Worm (Caenorhabditis elegans): Measurements from ENCODE around the gene nadk-2.
A peak's percentile ranks its signal among the peaks of the same experiment; 100 is the strongest.

nadk-2 gene

ce11 chrII:12049281-12049680 is at the start of gene nadk-2:
Gene nadk-2, plus strand, starts transcription at chrII:12049581.
- TF ChIP-seq flt-1 (GFP tag; IDR thresholded peaks at IDR 0.05) (no peak), B0310.2 (tag; optimal IDR thresholded peaks at IDR 0.05) (no peak), ama-1 (optimal IDR thresholded peaks at IDR 0.05) (no peak), F13C5.2 (tag; optimal IDR thresholded peaks at IDR 0.05) (no peak), hnd-1 (tag; optimal IDR thresholded peaks at IDR 0.05) (no peak), ets-7 (tag; optimal IDR thresholded peaks at IDR 0.05) (no peak), tra-4 (tag; optimal IDR thresholded peaks at IDR 0.05) (no peak), tbx-37 (GFP tag; conservative IDR thresholded peaks at IDR 0.05) (no peak), ceh-36 (tag; optimal IDR thresholded peaks at IDR 0.05) (no peak), aly-1 (tag; optimal IDR thresholded peaks at IDR 0.05) (no peak), hmg-4 (GFP tag; optimal IDR thresholded peaks at IDR 0.05) (no peak), hmbx-1 (tag; optimal IDR thresholded peaks at IDR 0.05) (no peak)

- TF ChIP-seq pes-1 (GFP tag; IDR thresholded peaks at IDR 0.05), result no peak
- TF ChIP-seq ceh-36 (tag; optimal IDR thresholded peaks at IDR 0.05), result no peak
- no peak for TF ChIP-seq tbx-37 (GFP tag; conservative IDR thresholded peaks at IDR 0.05)
- TF ChIP-seq tra-4 (tag; optimal IDR thresholded peaks at IDR 0.05), result no peak
- TF ChIP-seq hmg-4 (GFP tag; optimal IDR thresholded peaks at IDR 0.05), result no peak
- TF ChIP-seq scrt-1 (GFP tag; IDR thresholded peaks at IDR 0.05), result no peak
- no peak for TF ChIP-seq tbx-11 (GFP tag; IDR thresholded peaks at IDR 0.05)
- no peak for TF ChIP-seq F13C5.2 (tag; optimal IDR thresholded peaks at IDR 0.05)
- no peak for TF ChIP-seq sea-1 (GFP tag; conservative IDR thresholded peaks at IDR 0.05)
- no peak for TF ChIP-seq B0310.2 (tag; optimal IDR thresholded peaks at IDR 0.05)
- no peak for TF ChIP-seq ceh-13 (GFP tag; optimal IDR thresholded peaks at IDR 0.05)
- TF ChIP-seq ets-7 (tag; optimal IDR thresholded peaks at IDR 0.05), result no peak
- no peak for TF ChIP-seq hnd-1 (tag; optimal IDR thresholded peaks at IDR 0.05)
- no peak for TF ChIP-seq flt-1 (GFP tag; IDR thresholded peaks at IDR 0.05)
- TF ChIP-seq aly-1 (tag; optimal IDR thresholded peaks at IDR 0.05), result no peak
These were observed 43.4 kb upstream of the nadk-2 start for ce11 chrII:12005981-12006380.

ce11 chrII:12006575-12007098 is 42.7 kb upstream of the nadk-2 start, which contains the start of gene mcm-2:
Gene mcm-2, minus strand, starts transcription at chrII:12006625.
- TF ChIP-seq scrt-1 (GFP tag; IDR thresholded peaks at IDR 0.05), result no peak
- no peak for TF ChIP-seq sea-1 (GFP tag; conservative IDR thresholded peaks at IDR 0.05)
- no peak for TF ChIP-seq hmg-4 (GFP tag; optimal IDR thresholded peaks at IDR 0.05)
- no peak for TF ChIP-seq aly-1 (tag; optimal IDR thresholded peaks at IDR 0.05)

ce11 chrII:12008772-12009171 is 40.6 kb upstream of the nadk-2 start, which contains the start of gene glb-29:
Gene glb-29, plus strand, starts transcription at chrII:12009072.
- no peak for TF ChIP-seq tbx-11 (GFP tag; IDR thresholded peaks at IDR 0.05)
- no peak for TF ChIP-seq F13C5.2 (tag; optimal IDR thresholded peaks at IDR 0.05)
- no peak for TF ChIP-seq sea-1 (GFP tag; conservative IDR thresholded peaks at IDR 0.05)
- TF ChIP-seq flt-1 (GFP tag; IDR thresholded peaks at IDR 0.05), result no peak
- no peak for TF ChIP-seq ceh-36 (tag; optimal IDR thresholded peaks at IDR 0.05)
- TF ChIP-seq tra-4 (tag; optimal IDR thresholded peaks at IDR 0.05), result no peak
- TF ChIP-seq ama-1 (optimal IDR thresholded peaks at IDR 0.05), result no peak
- no peak for TF ChIP-seq ets-7 (tag; optimal IDR thresholded peaks at IDR 0.05)
- TF ChIP-seq aly-1 (tag; optimal IDR thresholded peaks at IDR 0.05), result no peak
- no peak for TF ChIP-seq B0310.2 (tag; optimal IDR thresholded peaks at IDR 0.05)
- TF ChIP-seq pes-1 (GFP tag; IDR thresholded peaks at IDR 0.05), result no peak
- no peak for TF ChIP-seq tbx-37 (GFP tag; conservative IDR thresholded peaks at IDR 0.05)
- TF ChIP-seq scrt-1 (GFP tag; IDR thresholded peaks at IDR 0.05), result no peak
- no peak for TF ChIP-seq hmbx-1 (tag; optimal IDR thresholded peaks at IDR 0.05)
- no peak for TF ChIP-seq hmg-4 (GFP tag; optimal IDR thresholded peaks at IDR 0.05)
- TF ChIP-seq ceh-13 (GFP tag; optimal IDR thresholded peaks at IDR 0.05), result no peak
- no peak for TF ChIP-seq hnd-1 (tag; optimal IDR thresholded peaks at IDR 0.05)

- TF ChIP-seq pes-1 (GFP tag; IDR thresholded peaks at IDR 0.05) (no peak), aly-1 (tag; optimal IDR thresholded peaks at IDR 0.05) (no peak), tbx-37 (GFP tag; conservative IDR thresholded peaks at IDR 0.05) (no peak), F13C5.2 (tag; optimal IDR thresholded peaks at IDR 0.05) (peak; percentile 22), sea-1 (GFP tag; conservative IDR thresholded peaks at IDR 0.05) (no peak), ama-1 (optimal IDR thresholded peaks at IDR 0.05) (no peak), ets-7 (tag; optimal IDR thresholded peaks at IDR 0.05) (no peak), hmg-4 (GFP tag; optimal IDR thresholded peaks at IDR 0.05) (no peak)
These were observed 26.0 kb upstream of the nadk-2 start, which contains the start of gene Y17G7B.12 for ce11 chrII:12023315-12023878. Gene Y17G7B.12, plus strand, starts transcription at chrII:12023861.

- TF ChIP-seq tbx-11 (GFP tag; IDR thresholded peaks at IDR 0.05), result no peak
- TF ChIP-seq hnd-1 (tag; optimal IDR thresholded peaks at IDR 0.05), result no peak
- TF ChIP-seq tra-4 (tag; optimal IDR thresholded peaks at IDR 0.05), result no peak
- TF ChIP-seq hmg-4 (GFP tag; optimal IDR thresholded peaks at IDR 0.05), result no peak
- no peak for TF ChIP-seq F13C5.2 (tag; optimal IDR thresholded peaks at IDR 0.05)
- TF ChIP-seq scrt-1 (GFP tag; IDR thresholded peaks at IDR 0.05), result no peak
- TF ChIP-seq sea-1 (GFP tag; conservative IDR thresholded peaks at IDR 0.05), result no peak
- no peak for TF ChIP-seq aly-1 (tag; optimal IDR thresholded peaks at IDR 0.05)
- no peak for TF ChIP-seq pes-1 (GFP tag; IDR thresholded peaks at IDR 0.05)
- TF ChIP-seq hmbx-1 (tag; optimal IDR thresholded peaks at IDR 0.05), result no peak
- TF ChIP-seq B0310.2 (tag; optimal IDR thresholded peaks at IDR 0.05), result no peak
- TF ChIP-seq ama-1 (optimal IDR thresholded peaks at IDR 0.05), result no peak
- TF ChIP-seq tbx-37 (GFP tag; conservative IDR thresholded peaks at IDR 0.05), result no peak
- TF ChIP-seq ceh-13 (GFP tag; optimal IDR thresholded peaks at IDR 0.05), result no peak
These were observed 21.6 kb upstream of the nadk-2 start, which contains the start of gene Y17G7B.8 for ce11 chrII:12027697-12028245. Gene Y17G7B.8, minus strand, starts transcription at chrII:12027747.

ce11 chrII:12028707-12029106 is 20.7 kb upstream of the nadk-2 start:
- TF ChIP-seq F13C5.2 (tag; optimal IDR thresholded peaks at IDR 0.05) (no peak), ets-7 (tag; optimal IDR thresholded peaks at IDR 0.05) (no peak), aly-1 (tag; optimal IDR thresholded peaks at IDR 0.05) (no peak), ceh-13 (GFP tag; optimal IDR thresholded peaks at IDR 0.05) (no peak), hmbx-1 (tag; optimal IDR thresholded peaks at IDR 0.05) (no peak), pes-1 (GFP tag; IDR thresholded peaks at IDR 0.05) (no peak), hnd-1 (tag; optimal IDR thresholded peaks at IDR 0.05) (no peak), ama-1 (optimal IDR thresholded peaks at IDR 0.05) (no peak), hmg-4 (GFP tag; optimal IDR thresholded peaks at IDR 0.05) (no peak), sea-1 (GFP tag; conservative IDR thresholded peaks at IDR 0.05) (no peak), tbx-11 (GFP tag; IDR thresholded peaks at IDR 0.05) (no peak), ceh-36 (tag; optimal IDR thresholded peaks at IDR 0.05) (no peak)
